Fruit fly (Drosophila melanogaster) whole organism, prepupa: ENCODE data around the gene CG2975.

Experiments
- CG11902 ChIP-seq: fragments of 200-800 bp; sonication (Bioruptor generic); optimal IDR thresholded peaks from 3 replicates; lab custom pipeline; 2016; ENCODE audit warnings: missing biosample characterization, missing genetic modification characterization
- CG34406 ChIP-seq: fragments of 200-800 bp; sonication (Bioruptor generic); optimal IDR thresholded peaks from 3 replicates; lab custom pipeline; 2016; ENCODE audit warnings: missing biosample characterization, missing genetic modification characterization
- CG6792 ChIP-seq: fragments of 200-800 bp; sonication (Bioruptor generic); optimal IDR thresholded peaks from 3 replicates; lab custom pipeline; 2016; ENCODE audit warnings: missing biosample characterization, missing genetic modification characterization
- CG7368 ChIP-seq: fragments of 200-800 bp; sonication (Bioruptor generic); optimal IDR thresholded peaks from 3 replicates; lab custom pipeline; 2016; ENCODE audit warnings: missing biosample characterization, missing genetic modification characterization
- Eip93F ChIP-seq: fragments of 200-800 bp; sonication (Bioruptor generic); optimal IDR thresholded peaks from 2 replicates; lab custom pipeline; 2016; ENCODE audit warnings: missing biosample characterization, mild to moderate bottlenecking, missing genetic modification characterization
- Ets21C ChIP-seq: fragments of 200-800 bp; sonication (Bioruptor generic); optimal IDR thresholded peaks from 3 replicates; lab custom pipeline; 2016; ENCODE audit warnings: missing biosample characterization, missing genetic modification characterization
- acj6 ChIP-seq: fragments of 200-800 bp; sonication (Bioruptor generic); optimal IDR thresholded peaks from 3 replicates; lab custom pipeline; 2016; ENCODE audit warnings: missing biosample characterization, missing genetic modification characterization
- fd85E ChIP-seq: fragments of 200-800 bp; sonication (Bioruptor generic); optimal IDR thresholded peaks from 3 replicates; lab custom pipeline; 2016; ENCODE audit warnings: missing biosample characterization, missing genetic modification characterization
- fkh ChIP-seq: fragments of 200-800 bp; sonication (Bioruptor generic); optimal IDR thresholded peaks from 3 replicates; lab custom pipeline; 2017; ENCODE audit warnings: missing biosample characterization, mild to moderate bottlenecking, missing genetic modification characterization, moderate library complexity
- net ChIP-seq: fragments of 200-800 bp; sonication (Bioruptor generic); optimal IDR thresholded peaks from 3 replicates; lab custom pipeline; 2016; ENCODE audit warnings: missing biosample characterization, missing genetic modification characterization

- TF ChIP-seq acj6 (GFP tag; lab: Kevin White, UChicago) (no peak), CG7368 (GFP tag; lab: Kevin White, UChicago) (no peak), Eip93F (no peak), fd85E (GFP tag; lab: Kevin White, UChicago) (no peak), CG11902 (GFP tag; lab: Kevin White, UChicago) (no peak), Ets21C (GFP tag; lab: Kevin White, UChicago) (no peak), fkh (peak; percentile 89), net (no peak), CG34406 (GFP tag; lab: Kevin White, UChicago) (no peak), CG6792 (GFP tag; lab: Kevin White, UChicago) (no peak)
Measured at dm6 chr2L:2861140-2861884, 21.4 kb downstream of the CG2975 start.
